Fruit fly (Drosophila melanogaster) whole organism, embryonic: Measurements from ENCODE around the gene CG1951.

Experiments used
- Asciz ChIP-seq: fragments of 200-800 bp; sonication (Bioruptor generic); optimal IDR thresholded peaks from 2 replicates; lab custom pipeline; 2017; ENCODE audit warnings: missing biosample characterization, mild to moderate bottlenecking, missing genetic modification characterization, missing genetic modification reagents
- Atf6 ChIP-seq: fragments of 200-800 bp; sonication (Bioruptor generic); IDR thresholded peaks from 2 replicates; pipeline ENCODE4 v1.3.6; 2022; ENCODE audit warnings: missing biosample characterization, missing genetic modification characterization
- BtbVII ChIP-seq: fragments of 200-800 bp; sonication (Bioruptor generic); optimal IDR thresholded peaks from 3 replicates; lab custom pipeline; 2017; ENCODE audit warnings: missing biosample characterization, mild to moderate bottlenecking, missing genetic modification characterization
- CG10209 ChIP-seq: fragments of 200-800 bp; sonication (Bioruptor generic); optimal IDR thresholded peaks from 3 replicates; lab custom pipeline; 2017; ENCODE audit warnings: missing biosample characterization, mild to moderate bottlenecking, missing genetic modification characterization, missing genetic modification reagents
- CG12071 ChIP-seq: fragments of 200-800 bp; sonication (Bioruptor generic); optimal IDR thresholded peaks from 3 replicates; lab custom pipeline; 2018; ENCODE audit warnings: missing biosample characterization, mild to moderate bottlenecking, missing genetic modification characterization
- CG1233 ChIP-seq: fragments of 200-800 bp; sonication (Bioruptor generic); optimal IDR thresholded peaks from 4 replicates; lab custom pipeline; 2018; ENCODE audit warnings: missing biosample characterization, mild to moderate bottlenecking, missing genetic modification characterization
- CG13296 ChIP-seq: fragments of 200-800 bp; sonication (Bioruptor generic); optimal IDR thresholded peaks from 3 replicates; lab custom pipeline; 2018; ENCODE audit warnings: missing biosample characterization, mild to moderate bottlenecking, missing genetic modification characterization
- CG14014 ChIP-seq: fragments of 200-800 bp; sonication (Bioruptor generic); IDR thresholded peaks from 2 replicates; pipeline ENCODE4 v1.3.6; 2022; ENCODE audit warnings: missing biosample characterization, missing genetic modification characterization
- CG15601 ChIP-seq: fragments of 200-800 bp; sonication (Bioruptor generic); optimal IDR thresholded peaks from 3 replicates; lab custom pipeline; 2019; ENCODE audit warnings: missing biosample characterization, mild to moderate bottlenecking, missing genetic modification characterization, moderate library complexity
- CG1603 ChIP-seq: fragments of 200-800 bp; sonication (Bioruptor generic); optimal IDR thresholded peaks from 2 replicates; lab custom pipeline; 2019; ENCODE audit warnings: missing biosample characterization, mild to moderate bottlenecking, missing genetic modification characterization, moderate library complexity
- CG1647 ChIP-seq: fragments of 200-800 bp; sonication (Bioruptor generic); optimal IDR thresholded peaks from 3 replicates; lab custom pipeline; 2016; ENCODE audit warnings: missing biosample characterization, missing genetic modification characterization
- CG17385 ChIP-seq: fragments of 200-800 bp; sonication (Bioruptor generic); optimal IDR thresholded peaks from 3 replicates; lab custom pipeline; 2018; ENCODE audit warnings: missing biosample characterization, mild to moderate bottlenecking, missing genetic modification characterization
- CG18262 ChIP-seq: fragments of 200-800 bp; optimal IDR thresholded peaks from 3 replicates; lab custom pipeline; 2019; ENCODE audit warnings: missing biosample characterization, mild to moderate bottlenecking, missing genetic modification characterization, moderate library complexity
- CG2199 ChIP-seq: fragments of 200-800 bp; sonication (Bioruptor generic); IDR thresholded peaks from 3 replicates; pipeline ENCODE4 v1.3.6; 2022; ENCODE audit warnings: missing biosample characterization, missing genetic modification characterization
- CG2678 ChIP-seq: fragments of 200-800 bp; sonication (Bioruptor generic); optimal IDR thresholded peaks from 3 replicates; lab custom pipeline; 2019; ENCODE audit warnings: missing biosample characterization, mild to moderate bottlenecking, missing genetic modification characterization, moderate library complexity
- CG30020 ChIP-seq: fragments of 200-800 bp; optimal IDR thresholded peaks from 2 replicates; lab custom pipeline; 2019; ENCODE audit warnings: missing biosample characterization, mild to moderate bottlenecking, missing genetic modification characterization, moderate library complexity
- CG32532 ChIP-seq: fragments of 200-800 bp; sonication (Bioruptor generic); IDR thresholded peaks from 2 replicates; pipeline ENCODE4 v1.3.6; 2022; ENCODE audit warnings: missing biosample characterization, missing genetic modification characterization
- CG32767 ChIP-seq: fragments of 200-800 bp; sonication (Bioruptor generic); IDR thresholded peaks from 2 replicates; pipeline ENCODE4 v1.3.6; 2022; ENCODE audit warnings: missing biosample characterization, missing genetic modification characterization
- CG34224 ChIP-seq: fragments of 200-800 bp; sonication (Bioruptor generic); IDR thresholded peaks from 3 replicates; pipeline ENCODE4 v1.3.6; 2022; ENCODE audit warnings: missing biosample characterization, missing genetic modification characterization; ENCODE audit not compliant: partially characterized antibody
- CG3838 ChIP-seq: fragments of 200-800 bp; sonication (Bioruptor generic); optimal IDR thresholded peaks from 3 replicates; lab custom pipeline; 2016; ENCODE audit warnings: missing biosample characterization, missing genetic modification characterization
- CG6765 ChIP-seq: fragments of 200-800 bp; sonication (Bioruptor generic); optimal IDR thresholded peaks from 3 replicates; lab custom pipeline; 2017; ENCODE audit warnings: missing biosample characterization, mild to moderate bottlenecking, missing genetic modification characterization
- CG6813 ChIP-seq: fragments of 200-800 bp; sonication (Bioruptor generic); optimal IDR thresholded peaks from 2 replicates; lab custom pipeline; 2017; ENCODE audit warnings: missing biosample characterization, missing genetic modification characterization, mild to moderate bottlenecking, moderate library complexity, missing genetic modification reagents
- CG8290 ChIP-seq, 3 experiments: fragments of 200-800 bp; sonication (Bioruptor generic); optimal IDR thresholded peaks; 2 replicates each; lab custom pipeline; 2016 to 2019; ENCODE audit warnings: missing biosample characterization in 3 of 3, missing genetic modification characterization in 3 of 3, mild to moderate bottlenecking in 2 of 3, moderate library complexity in 1 of 3
- D ChIP-seq, 2 experiments: fragments of 200-800 bp in 1 of 2; fragments of >200 bp in 1 of 2; sonication (Bioruptor generic) in 1 of 2; optimal IDR thresholded peaks; 2 replicates in 1 of 2; 3 replicates in 1 of 2; lab custom pipeline; 2017; ENCODE audit warnings: mild to moderate bottlenecking in 1 of 2, missing biosample characterization in 1 of 2, missing genetic modification characterization in 1 of 2, missing genetic modification reagents in 1 of 2
- Hr51 ChIP-seq, 2 experiments: fragments of 200-800 bp; sonication (Bioruptor generic); optimal IDR thresholded peaks; 2 replicates in 1 of 2; 3 replicates in 1 of 2; lab custom pipeline; 2016 to 2018; ENCODE audit warnings: missing biosample characterization in 2 of 2, missing genetic modification characterization in 2 of 2, mild to moderate bottlenecking in 1 of 2, moderate library complexity in 1 of 2
- MTF-1 ChIP-seq: fragments of 200-800 bp; sonication (Bioruptor generic); optimal IDR thresholded peaks from 2 replicates; lab custom pipeline; 2018; ENCODE audit warnings: missing biosample characterization, mild to moderate bottlenecking, missing genetic modification characterization, borderline replicate concordance
- Sox100B ChIP-seq: fragments of 200-800 bp; sonication (Bioruptor generic); optimal IDR thresholded peaks from 3 replicates; lab custom pipeline; 2018; ENCODE audit warnings: missing biosample characterization, mild to moderate bottlenecking, missing genetic modification characterization
- Xrp1 ChIP-seq: fragments of 200-800 bp; sonication (Bioruptor generic); IDR thresholded peaks from 2 replicates; pipeline ENCODE4 v1.3.6; 2022; ENCODE audit warnings: missing biosample characterization, missing genetic modification characterization
- aop ChIP-seq: fragments of 200-800 bp; sonication (Bioruptor generic); IDR thresholded peaks from 2 replicates; pipeline ENCODE4 v1.3.6; 2022; ENCODE audit warnings: missing biosample characterization, missing genetic modification characterization
- bab2 ChIP-seq: fragments of 200-800 bp; sonication (Bioruptor generic); optimal IDR thresholded peaks from 2 replicates; lab custom pipeline; 2016; ENCODE audit warnings: missing biosample characterization, missing genetic modification characterization
- cato ChIP-seq: fragments of 200-800 bp; sonication (Bioruptor generic); optimal IDR thresholded peaks from 2 replicates; lab custom pipeline; 2016; ENCODE audit warnings: missing biosample characterization, missing genetic modification characterization, borderline replicate concordance
- cg ChIP-seq: fragments of 200-800 bp; sonication (Bioruptor generic); optimal IDR thresholded peaks from 3 replicates; lab custom pipeline; 2019; ENCODE audit warnings: missing biosample characterization, mild to moderate bottlenecking, missing genetic modification characterization, moderate library complexity
- ci ChIP-seq: fragments of 200-800 bp; sonication (Bioruptor generic); IDR thresholded peaks from 3 replicates; pipeline ENCODE4 v1.3.6; 2022; ENCODE audit warnings: missing biosample characterization, missing genetic modification characterization
- cwo ChIP-seq: fragments of 200-800 bp; sonication (Bioruptor generic); optimal IDR thresholded peaks from 3 replicates; lab custom pipeline; 2017; ENCODE audit warnings: missing biosample characterization, missing genetic modification characterization, mild to moderate bottlenecking, moderate library complexity, missing genetic modification reagents
- fd102C ChIP-seq: fragments of 200-800 bp; sonication (Bioruptor generic); optimal IDR thresholded peaks from 2 replicates; lab custom pipeline; 2018; ENCODE audit warnings: missing biosample characterization, mild to moderate bottlenecking, missing genetic modification characterization, moderate library complexity
- gce ChIP-seq: fragments of 200-800 bp; sonication (Bioruptor generic); IDR thresholded peaks from 3 replicates; pipeline ENCODE4 v1.3.6; 2022; ENCODE audit warnings: missing biosample characterization, missing genetic modification characterization
- insv ChIP-seq, 2 experiments: fragments of 200-800 bp; sonication (Bioruptor generic); optimal IDR thresholded peaks; 3 replicates each; lab custom pipeline; 2016 to 2018; ENCODE audit warnings: missing biosample characterization in 2 of 2, missing genetic modification characterization in 2 of 2
- klu ChIP-seq: fragments of 200-800 bp; sonication (Bioruptor generic); IDR thresholded peaks from 2 replicates; pipeline ENCODE4 v1.3.6; 2022; ENCODE audit warnings: missing biosample characterization, missing genetic modification characterization
- lab ChIP-seq: fragments of 200-800 bp; sonication (Bioruptor generic); optimal IDR thresholded peaks from 3 replicates; lab custom pipeline; 2017; ENCODE audit warnings: missing biosample characterization, missing genetic modification characterization, mild to moderate bottlenecking, moderate library complexity, missing genetic modification reagents
- mirr ChIP-seq: fragments of 200-800 bp; sonication (Bioruptor generic); optimal IDR thresholded peaks from 3 replicates; lab custom pipeline; 2018; ENCODE audit warnings: missing biosample characterization, mild to moderate bottlenecking, missing genetic modification characterization
- sd ChIP-seq: fragments of 200-800 bp; sonication (Bioruptor generic); optimal IDR thresholded peaks from 3 replicates; lab custom pipeline; 2018; ENCODE audit warnings: missing biosample characterization, mild to moderate bottlenecking, missing genetic modification characterization, moderate library complexity
- sens ChIP-seq: fragments of 200-800 bp; sonication (Bioruptor generic); peaks from one replicate; lab custom pipeline; 2016; ENCODE audit warnings: missing biosample characterization, missing genetic modification characterization
- so ChIP-seq: fragments of 200-800 bp; sonication (Bioruptor generic); IDR thresholded peaks from 3 replicates; pipeline ENCODE4 v1.3.6; 2022; ENCODE audit warnings: missing biosample characterization, missing genetic modification characterization
- sr ChIP-seq: fragments of 200-800 bp; sonication (Bioruptor generic); IDR thresholded peaks from 3 replicates; pipeline ENCODE4 v1.3.6; 2022; ENCODE audit warnings: missing biosample characterization, missing genetic modification characterization
- vvl ChIP-seq: fragments of 200-800 bp; sonication (Bioruptor generic); IDR thresholded peaks from 2 replicates; pipeline ENCODE4 v1.3.6; 2022; ENCODE audit warnings: missing biosample characterization, missing genetic modification characterization
- wek ChIP-seq: fragments of 200-800 bp; sonication (Bioruptor generic); optimal IDR thresholded peaks from 3 replicates; lab custom pipeline; 2018; ENCODE audit warnings: missing biosample characterization, mild to moderate bottlenecking, missing genetic modification characterization, moderate library complexity
- zf30C ChIP-seq: fragments of 200-800 bp; sonication (Bioruptor generic); optimal IDR thresholded peaks from 3 replicates; lab custom pipeline; 2018; ENCODE audit warnings: missing biosample characterization, mild to moderate bottlenecking, missing genetic modification characterization

CG1951 gene

DNA sequence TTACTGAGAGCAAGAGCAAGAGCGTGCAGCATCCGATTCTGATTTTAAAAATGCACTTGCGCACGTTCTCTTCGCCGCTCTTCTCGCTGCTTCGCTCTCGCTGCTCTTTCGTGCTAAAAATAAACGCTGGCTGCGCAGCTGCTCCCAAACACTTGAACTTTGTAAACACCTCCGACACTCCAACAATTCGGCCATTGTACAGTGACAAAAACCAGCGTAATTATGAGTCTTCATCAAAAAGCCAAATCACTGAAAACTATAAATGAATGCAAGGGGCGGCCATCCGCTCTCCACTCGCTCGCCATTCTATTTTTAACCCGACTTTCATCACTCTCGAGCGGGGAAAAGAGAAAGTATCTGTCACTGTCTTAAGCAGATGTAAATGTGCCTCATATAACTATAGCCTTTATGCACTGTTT lies 37.7 kb downstream of the CG1951 start (continued):
- TF ChIP-seq D (optimal IDR thresholded peaks at IDR 0.05; lab: Kevin White, UChicago) (no peak), D (GFP tag; optimal IDR thresholded peaks at IDR 0.05; lab: Kevin White, UChicago) (no peak), CG17385 (GFP tag; lab: Kevin White, UChicago) (no peak), zf30C (GFP tag; lab: Kevin White, UChicago) (peak; percentile 75), Hr51 (GFP tag; optimal IDR thresholded peaks at IDR 0.05; lab: Kevin White, UChicago) (peak in 1 of 2 experiments; percentile 24)

DNA sequence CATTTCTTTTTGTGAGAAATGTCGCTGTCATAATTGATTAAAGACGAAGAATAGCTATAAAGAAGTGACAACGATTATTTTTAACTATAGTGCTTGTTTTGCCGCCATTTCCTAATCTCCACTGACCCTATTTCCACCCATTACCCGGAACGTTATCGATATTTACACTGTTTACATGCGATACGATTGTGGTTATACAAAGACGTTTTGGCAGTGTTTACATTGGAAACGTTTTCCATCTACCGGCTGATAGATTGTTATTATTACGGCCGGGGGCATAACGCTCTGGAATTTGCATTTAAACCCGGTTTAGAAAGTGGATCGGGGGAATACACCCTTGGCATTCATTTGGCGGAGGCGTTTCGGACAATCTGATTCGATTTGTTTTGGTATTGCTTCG lies 39.2 kb downstream of the CG1951 start:
- no peak for TF ChIP-seq CG18262 (tag; lab: Kevin White, UChicago)
- no peak for TF ChIP-seq bab2
- peak in 1 of 2 experiments; percentile 2 for TF ChIP-seq insv (GFP tag; optimal IDR thresholded peaks at IDR 0.05; lab: Kevin White, UChicago)
- TF ChIP-seq CG32767 (GFP tag; lab: Robert Waterston, UW) = no peak
- peak; percentile 69 for TF ChIP-seq sens
- no peak for TF ChIP-seq vvl (GFP tag; lab: Robert Waterston, UW)
- TF ChIP-seq MTF-1 = peak; percentile 22
- peak; percentile 12 for TF ChIP-seq CG1603 (tag; lab: Kevin White, UChicago)
- TF ChIP-seq cg (GFP tag; lab: Kevin White, UChicago) = no peak
- TF ChIP-seq cwo (GFP tag; lab: Kevin White, UChicago) = peak; percentile 6
- TF ChIP-seq CG32532 (GFP tag; lab: Robert Waterston, UW) = no peak
- TF ChIP-seq fd102C (GFP tag; lab: Kevin White, UChicago) = peak; percentile 32
- TF ChIP-seq CG3838 = no peak
- peak; percentile 27 for TF ChIP-seq CG1233 (GFP tag; lab: Kevin White, UChicago)
- peak; percentile 32 for TF ChIP-seq CG6765
- peak; percentile 39 for TF ChIP-seq mirr
- no peak for TF ChIP-seq cato (GFP tag; lab: Kevin White, UChicago)
- peak; percentile 61 for TF ChIP-seq wek (GFP tag; lab: Kevin White, UChicago)
- no peak for TF ChIP-seq sr (GFP tag; lab: Robert Waterston, UW)
- peak; percentile 47; the same call in 1 of the 3 replicates for TF ChIP-seq so (GFP tag; lab: Robert Waterston, UW)
- no peak for TF ChIP-seq CG34224
- TF ChIP-seq CG10209 (GFP tag; lab: Kevin White, UChicago) = peak; percentile 19
- peak; percentile 32 for TF ChIP-seq CG6813 (GFP tag; lab: Kevin White, UChicago)
- TF ChIP-seq CG8290 (GFP tag; optimal IDR thresholded peaks at IDR 0.05; lab: Kevin White, UChicago) = no peak
- TF ChIP-seq CG8290 (tag; optimal IDR thresholded peaks at IDR 0.05; lab: Kevin White, UChicago) = peak in 1 of 2 experiments; percentile 45
- no peak for TF ChIP-seq aop (GFP tag; lab: Robert Waterston, UW)
- 0 out of 2 replicates have a peak, but pooled peaks have one; percentile 8 for TF ChIP-seq Xrp1
- 0 out of 2 replicates have a peak, but pooled peaks have one; percentile 14 for TF ChIP-seq CG14014
- peak; percentile 10 for TF ChIP-seq CG2678 (tag; lab: Kevin White, UChicago)
- peak; percentile 15 for TF ChIP-seq CG13296 (GFP tag; lab: Kevin White, UChicago)
- peak; percentile 22 for TF ChIP-seq BtbVII
- TF ChIP-seq ci (GFP tag; lab: Robert Waterston, UW) = peak; percentile 21; the same call in 1 of the 3 replicates
- TF ChIP-seq gce (GFP tag; lab: Robert Waterston, UW) = 0 out of 3 replicates have a peak, but pooled peaks have one; percentile 23
- 0 out of 3 replicates have a peak, but pooled peaks have one; percentile 14 for TF ChIP-seq CG2199 (GFP tag; lab: Robert Waterston, UW)
- TF ChIP-seq Sox100B (GFP tag; lab: Kevin White, UChicago) = peak; percentile 24
- peak; percentile 47 for TF ChIP-seq CG12071 (GFP tag; lab: Kevin White, UChicago)
- TF ChIP-seq Asciz (GFP tag; lab: Kevin White, UChicago) = peak; percentile 24
- TF ChIP-seq CG1647 (GFP tag; lab: Kevin White, UChicago) = no peak
- TF ChIP-seq lab = peak; percentile 60
- peak; percentile 13 for TF ChIP-seq CG15601
- peak; percentile 21 for TF ChIP-seq sd (tag; lab: Kevin White, UChicago)
- no peak for TF ChIP-seq CG30020 (tag; lab: Kevin White, UChicago)
- no peak for TF ChIP-seq klu (GFP tag; lab: Robert Waterston, UW)
- peak; percentile 17; the same call in 1 of the 2 replicates for TF ChIP-seq Atf6 (GFP tag; lab: Robert Waterston, UW)
